Worm (Caenorhabditis elegans) whole organism, L4/young adult: ENCODE measurements around the gene ZK1307.1.
A peak's percentile ranks its signal among the peaks of the same experiment; 100 is the strongest.

Experiments used
- W03F9.2 ChIP-seq: fragments of 150-350 bp; optimal IDR thresholded peaks from 2 replicates; lab custom pipeline; 2014; ENCODE audit warnings: missing biosample characterization, missing genetic modification characterization
- dao-5 ChIP-seq: sonication (generic microtip); optimal IDR thresholded peaks from 2 replicates; lab custom pipeline; 2016; ENCODE audit warnings: missing genotype, missing genetic modification characterization, moderate library complexity, missing compliant biosample characterization
- him-1 ChIP-seq: sonication (generic microtip); optimal IDR thresholded peaks from 2 replicates; lab custom pipeline; 2016; ENCODE audit warnings: missing genotype, missing genetic modification reagents, missing genetic modification characterization, missing compliant biosample characterization

The ZK1307.1 gene

ce11 chrII:9618759-9619158, 36.6 kb downstream of the ZK1307.1 start:
- no peak for TF ChIP-seq W03F9.2
- no peak for TF ChIP-seq dao-5 (tag; lab: Kevin White, UChicago)
- no peak for TF ChIP-seq him-1 (tag; lab: Kevin White, UChicago)

- TF ChIP-seq dao-5 (tag; lab: Kevin White, UChicago), result no peak
- no peak for TF ChIP-seq W03F9.2
- TF ChIP-seq him-1 (tag; lab: Kevin White, UChicago), result no peak
These were observed 37.5 kb downstream of the ZK1307.1 start for ce11 chrII:9617902-9618245.

- TF ChIP-seq dao-5 (tag; lab: Kevin White, UChicago) (no peak), W03F9.2 (peak; percentile 16), him-1 (tag; lab: Kevin White, UChicago) (no peak)
These were observed 38.1 kb downstream of the ZK1307.1 start, which contains the start of gene hal-3 for ce11 chrII:9617039-9617901. TSS of gene hal-3 (minus strand) at chrII:9617125.

ce11 chrII:9614728-9615127, 40.7 kb downstream of the ZK1307.1 start, which contains the start of gene hlh-6:
TSS of gene hlh-6 (minus strand) at chrII:9614828.
- TF ChIP-seq W03F9.2, result no peak
- no peak for TF ChIP-seq dao-5 (tag; lab: Kevin White, UChicago)
- no peak for TF ChIP-seq him-1 (tag; lab: Kevin White, UChicago)

ce11 chrII:9611347-9611923, 43.9 kb downstream of the ZK1307.1 start, which contains the start of the genes T15H9.5 and T15H9.4:
TSS of gene T15H9.5 (minus strand) at chrII:9611447.
TSS of gene T15H9.4 (plus strand) at chrII:9611873.
- TF ChIP-seq him-1 (tag; lab: Kevin White, UChicago) (no peak), dao-5 (tag; lab: Kevin White, UChicago) (no peak)

- no peak for TF ChIP-seq him-1 (tag; lab: Kevin White, UChicago)
- no peak for TF ChIP-seq W03F9.2
- no peak for TF ChIP-seq dao-5 (tag; lab: Kevin White, UChicago)
These were observed 46.1 kb downstream of the ZK1307.1 start, which contains the start of gene pap-2 for ce11 chrII:9609296-9609695. TSS of gene pap-2 (minus strand) at chrII:9609396.

- no peak for TF ChIP-seq W03F9.2
- no peak for TF ChIP-seq dao-5 (tag; lab: Kevin White, UChicago)
- TF ChIP-seq him-1 (tag; lab: Kevin White, UChicago), result no peak
These were observed 48.2 kb downstream of the ZK1307.1 start for ce11 chrII:9607137-9607536.

ce11 chrII:9606485-9607036, 48.8 kb downstream of the ZK1307.1 start:
- TF ChIP-seq dao-5 (tag; lab: Kevin White, UChicago) (no peak), W03F9.2 (no peak), him-1 (tag; lab: Kevin White, UChicago) (no peak)

- TF ChIP-seq him-1 (tag; lab: Kevin White, UChicago), result no peak
These were observed 49.4 kb downstream of the ZK1307.1 start for ce11 chrII:9605954-9606353.

ce11 chrII:9605336-9605735, 50.0 kb downstream of the ZK1307.1 start, which contains the start of gene nhr-19:
TSS of gene nhr-19 (minus strand) at chrII:9605526.
- TF ChIP-seq W03F9.2 (no peak), dao-5 (tag; lab: Kevin White, UChicago) (no peak), him-1 (tag; lab: Kevin White, UChicago) (no peak)

- no peak for TF ChIP-seq dao-5 (tag; lab: Kevin White, UChicago)
- TF ChIP-seq W03F9.2, result no peak
- TF ChIP-seq him-1 (tag; lab: Kevin White, UChicago), result no peak
These were observed 50.7 kb downstream of the ZK1307.1 start for ce11 chrII:9604685-9605084.
